Worm (Caenorhabditis elegans): ENCODE data around the gene srw-130.
"Not testable (repeated sequence)": the region's sequence is repeated elsewhere in the genome, so short reads cannot be mapped to it uniquely, and the experiment has no call there.

Gene srw-130

DNA sequence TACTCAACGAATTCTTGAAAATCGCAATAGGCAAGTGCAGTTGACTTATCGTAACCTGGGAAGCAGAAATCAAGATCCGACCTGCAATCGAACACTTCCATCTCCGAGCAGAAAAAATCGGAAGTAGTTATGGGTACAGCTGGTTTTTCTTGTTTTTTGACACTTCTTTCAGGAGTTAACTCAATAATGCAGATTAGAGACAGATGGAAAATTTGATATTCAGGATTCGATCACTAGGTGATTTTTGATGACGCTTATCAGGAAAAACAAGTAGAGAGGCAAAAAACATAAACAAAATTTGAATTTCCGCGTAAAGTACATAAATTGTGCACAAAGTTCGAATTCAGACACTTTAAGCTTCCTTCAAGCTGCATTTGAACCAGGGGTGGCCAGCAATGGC lies at the start of gene srw-130:
TSS of gene srw-130 (minus strand) at position 101 of the 400 bp plus-strand sequence.
- TF ChIP-seq pax-1 (tag; optimal IDR thresholded peaks at IDR 0.05) (no peak), mec-3 (tag; optimal IDR thresholded peaks at IDR 0.05; ENCODE audit: borderline replicate concordance) (no peak), syd-9 (tag; optimal IDR thresholded peaks at IDR 0.05) (no peak), rnt-1 (tag; optimal IDR thresholded peaks at IDR 0.05) (no peak), ref-2 (tag; optimal IDR thresholded peaks at IDR 0.05) (no peak), ets-4 (tag; optimal IDR thresholded peaks at IDR 0.05) (no peak), C08G9.2 (tag; optimal IDR thresholded peaks at IDR 0.05) (no peak), gmeb-2 (tag; optimal IDR thresholded peaks at IDR 0.05) (no peak), tbx-7 (tag; optimal IDR thresholded peaks at IDR 0.05) (no peak), lim-6 (tag; optimal IDR thresholded peaks at IDR 0.05) (no peak), ceh-48 (tag; optimal IDR thresholded peaks at IDR 0.05) (no peak), ceh-24 (tag; optimal IDR thresholded peaks at IDR 0.05) (no peak), fkh-6 (tag; optimal IDR thresholded peaks at IDR 0.05) (no peak), sox-4 (tag; optimal IDR thresholded peaks at IDR 0.05) (no peak), che-1 (tag; optimal IDR thresholded peaks at IDR 0.05) (no peak), tbx-2 (tag; optimal IDR thresholded peaks at IDR 0.05) (no peak)

DNA sequence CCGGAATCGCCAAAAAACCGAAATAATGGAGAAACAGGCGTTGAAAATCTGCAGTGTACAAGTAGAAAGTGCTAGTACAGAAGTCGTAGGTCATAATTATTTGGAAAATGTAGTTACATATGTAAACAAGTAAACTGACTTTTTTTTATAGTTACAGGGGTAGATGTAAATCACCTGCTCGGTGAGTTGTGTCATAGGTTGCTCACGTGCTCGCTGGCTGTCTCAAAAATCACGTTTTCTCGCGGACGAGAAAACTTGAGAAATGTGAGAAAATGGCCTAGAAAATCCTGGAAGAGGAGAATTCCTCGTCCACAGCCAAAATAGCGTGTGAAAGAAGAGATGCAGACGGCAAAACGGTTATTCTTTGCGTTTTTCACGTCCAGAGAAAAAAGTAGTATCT lies 48.4 kb upstream of the srw-130 start, which contains the start of gene srh-212:
TSS of gene srh-212 (minus strand) at position 101 of the 400 bp plus-strand sequence.
- not testable (repeated sequence) for TF ChIP-seq ceh-45 (GFP tag; IDR thresholded peaks at IDR 0.05); K09A11.1 (tag; optimal IDR thresholded peaks at IDR 0.05; ENCODE audit: insufficient read depth); ets-4 (tag; optimal IDR thresholded peaks at IDR 0.05)

ce11 chrV:3594936-3595335 lies 46.2 kb upstream of the srw-130 start, which contains the start of gene srh-213:
TSS of gene srh-213 (minus strand) at chrV:3595036.
- no peak for TF ChIP-seq ceh-34 (tag; optimal IDR thresholded peaks at IDR 0.05)

DNA sequence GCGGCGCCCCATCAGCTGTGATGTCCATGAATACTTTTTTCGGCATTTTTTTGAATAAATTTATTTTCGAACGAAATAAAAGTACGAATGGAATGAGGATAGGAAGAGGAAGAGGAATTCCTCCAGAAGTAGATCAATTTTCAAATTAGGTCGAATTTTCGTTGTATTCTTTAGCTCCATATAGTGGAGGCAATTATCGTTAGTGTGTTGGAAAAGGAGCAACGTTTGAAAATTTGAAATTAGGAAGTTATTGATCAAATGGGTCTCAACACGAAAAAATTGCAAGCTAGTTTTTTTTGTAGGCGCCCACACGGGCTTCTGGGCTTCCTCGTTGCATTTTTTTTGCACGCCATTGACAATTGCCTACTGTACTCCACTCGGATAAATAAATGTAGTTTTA lies 43.4 kb upstream of the srw-130 start, which contains the start of gene T22F3.12:
TSS of gene T22F3.12 (minus strand) at position 101 of the 400 bp plus-strand sequence.
- no peak for TF ChIP-seq K09A11.1 (tag; optimal IDR thresholded peaks at IDR 0.05; ENCODE audit: insufficient read depth)
- no peak for TF ChIP-seq eyg-1 (tag; optimal IDR thresholded peaks at IDR 0.05)
- no peak for TF ChIP-seq pros-1 (tag; optimal IDR thresholded peaks at IDR 0.05)
- TF ChIP-seq ceh-31 (tag; optimal IDR thresholded peaks at IDR 0.05), result no peak
- TF ChIP-seq fkh-10 (GFP tag; optimal IDR thresholded peaks at IDR 0.05), result no peak
- no peak for TF ChIP-seq pha-4 (tag; optimal IDR thresholded peaks at IDR 0.05)
- no peak for TF ChIP-seq odd-2 (tag; optimal IDR thresholded peaks at IDR 0.05)
- TF ChIP-seq nhr-232 (tag; optimal IDR thresholded peaks at IDR 0.05), result no peak
- no peak for TF ChIP-seq ceh-48 (tag; optimal IDR thresholded peaks at IDR 0.05)
- TF ChIP-seq pha-2 (tag; optimal IDR thresholded peaks at IDR 0.05), result no peak
- TF ChIP-seq pat-9 (tag; optimal IDR thresholded peaks at IDR 0.05), result no peak
- no peak for TF ChIP-seq ceh-14 (tag; optimal IDR thresholded peaks at IDR 0.05)
- no peak for TF ChIP-seq ztf-16 (tag; optimal IDR thresholded peaks at IDR 0.05)
- no peak for TF ChIP-seq fax-1 (tag; optimal IDR thresholded peaks at IDR 0.05)
- TF ChIP-seq sox-4 (tag; optimal IDR thresholded peaks at IDR 0.05), result no peak
- no peak for TF ChIP-seq hlh-8 (tag; optimal IDR thresholded peaks at IDR 0.05)
- TF ChIP-seq ceh-45 (GFP tag; IDR thresholded peaks at IDR 0.05), result no peak
- no peak for TF ChIP-seq pqm-1 (tag; optimal IDR thresholded peaks at IDR 0.05)

DNA sequence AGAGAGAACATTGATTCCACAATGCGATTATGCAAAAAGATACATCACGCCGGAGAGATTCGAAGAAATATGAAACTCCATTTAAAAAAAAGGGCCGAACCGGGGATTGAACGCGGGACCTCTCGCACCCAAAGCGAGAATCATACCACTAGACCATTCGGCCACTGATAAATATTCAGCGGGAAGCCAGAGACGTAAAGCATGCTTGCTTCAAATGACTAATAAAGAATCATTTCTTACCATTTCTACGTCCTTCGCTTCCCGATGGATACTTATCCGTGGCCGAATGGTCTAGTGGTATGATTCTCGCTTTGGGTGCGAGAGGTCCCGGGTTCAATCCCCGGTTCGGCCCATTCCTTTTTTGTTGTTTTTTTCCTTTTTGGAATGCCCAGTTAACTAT lies 39.5 kb upstream of the srw-130 start:
- TF ChIP-seq ceh-19 (GFP tag; optimal IDR thresholded peaks at IDR 0.05) (no peak), unc-3 (GFP tag; conservative IDR thresholded peaks at IDR 0.05) (no peak), unc-3 (tag; optimal IDR thresholded peaks at IDR 0.05) (no peak), ceh-6 (GFP tag; optimal IDR thresholded peaks at IDR 0.05) (no peak), gmeb-2 (tag; optimal IDR thresholded peaks at IDR 0.05) (no peak), dmd-4 (tag; optimal IDR thresholded peaks at IDR 0.05; ENCODE audit: borderline replicate concordance) (no peak), nhr-232 (tag; optimal IDR thresholded peaks at IDR 0.05) (no peak), sox-2 (GFP tag; IDR thresholded peaks at IDR 0.05) (no peak), sox-4 (tag; optimal IDR thresholded peaks at IDR 0.05) (no peak), C38D4.7 (GFP tag; optimal IDR thresholded peaks at IDR 0.05) (no peak), nfya-1 (tag; optimal IDR thresholded peaks at IDR 0.05) (no peak), ceh-48 (tag; optimal IDR thresholded peaks at IDR 0.05) (no peak), K09A11.1 (tag; optimal IDR thresholded peaks at IDR 0.05; ENCODE audit: insufficient read depth) (no peak), ztf-16 (tag; optimal IDR thresholded peaks at IDR 0.05) (no peak), pat-9 (tag; optimal IDR thresholded peaks at IDR 0.05) (no peak), tbx-2 (tag; optimal IDR thresholded peaks at IDR 0.05) (no peak), C08G9.2 (tag; optimal IDR thresholded peaks at IDR 0.05) (no peak), fkh-10 (GFP tag; optimal IDR thresholded peaks at IDR 0.05) (no peak), hlh-13 (GFP tag; optimal IDR thresholded peaks at IDR 0.05) (no peak), K02D7.2 (tag; optimal IDR thresholded peaks at IDR 0.05) (no peak)
